Fruit fly (Drosophila melanogaster): ENCODE data around the gene NimC4.

The NimC4 gene

dm6 chr2L:14024746-14025105, 22.7 kb upstream of the NimC4 start:
- TF ChIP-seq tin (GFP tag; optimal IDR thresholded peaks at IDR 0.05), result peak; percentile 3
- no peak for TF ChIP-seq yki (optimal IDR thresholded peaks at IDR 0.05)
- no peak for TF ChIP-seq zen2 (GFP tag; IDR thresholded peaks at IDR 0.05; ENCODE audit: partially characterized antibody)
- peak; percentile 11 for TF ChIP-seq CG17829 (tag; optimal IDR thresholded peaks at IDR 0.05)
- TF ChIP-seq dysf (GFP tag; IDR thresholded peaks at IDR 0.05), result peak; percentile 65
- no peak for TF ChIP-seq Xrp1 (GFP tag; IDR thresholded peaks at IDR 0.05)
- no peak for TF ChIP-seq ci (GFP tag; IDR thresholded peaks at IDR 0.05)
- no peak for TF ChIP-seq Rx (GFP tag; IDR thresholded peaks at IDR 0.05)
- peak; percentile 44 for TF ChIP-seq PHDP (tag; optimal IDR thresholded peaks at IDR 0.05)
- no peak for TF ChIP-seq Hr78 (GFP tag; optimal IDR thresholded peaks at IDR 0.05)
- no peak for TF ChIP-seq CG6813 (GFP tag; optimal IDR thresholded peaks at IDR 0.05)
- peak; percentile 31 for TF ChIP-seq CG9437 (GFP tag; optimal IDR thresholded peaks at IDR 0.05)
- TF ChIP-seq sna (GFP tag; IDR thresholded peaks at IDR 0.05; ENCODE audit: partially characterized antibody), result no peak
- peak; percentile 56 for TF ChIP-seq Ptx1 (GFP tag; IDR thresholded peaks at IDR 0.05)
- no peak for TF ChIP-seq Usf (GFP tag; optimal IDR thresholded peaks at IDR 0.05)
- peak; percentile 73 for TF ChIP-seq CG7839 (tag; optimal IDR thresholded peaks at IDR 0.05)
- no peak; the same call in 1 of the 2 replicates for TF ChIP-seq HLH3B (GFP tag; IDR thresholded peaks at IDR 0.05)
- TF ChIP-seq cato (GFP tag; optimal IDR thresholded peaks at IDR 0.05; ENCODE audit: borderline replicate concordance), result peak; percentile 22
- no peak for TF ChIP-seq pan (optimal IDR thresholded peaks at IDR 0.05)
- TF ChIP-seq pan (GFP tag; optimal IDR thresholded peaks at IDR 0.05 in 1 of 2, IDR thresholded peaks at IDR 0.05 in 1 of 2), result peak in 1 of 2 experiments; percentile 22
- no peak for TF ChIP-seq CG15479 (GFP tag; optimal IDR thresholded peaks at IDR 0.05)
- TF ChIP-seq NfI (GFP tag; optimal IDR thresholded peaks at IDR 0.05), result peak; percentile 30
- peak; percentile 52 for TF ChIP-seq Xbp1 (GFP tag; optimal IDR thresholded peaks at IDR 0.05)
- no peak for TF ChIP-seq CG7271 (tag; optimal IDR thresholded peaks at IDR 0.05)
- peak in 1 of 2 experiments; percentile 47 for TF ChIP-seq bsh (GFP tag; optimal IDR thresholded peaks at IDR 0.05)
- TF ChIP-seq sens (GFP tag), result peak; percentile 72
- peak; percentile 22 for TF ChIP-seq CG13624 (GFP tag; optimal IDR thresholded peaks at IDR 0.05)
- peak; percentile 31 for TF ChIP-seq CG1602 (GFP tag; optimal IDR thresholded peaks at IDR 0.05)
- no peak for TF ChIP-seq croc (GFP tag; conservative IDR thresholded peaks at IDR 0.05)
- TF ChIP-seq phol (tag; optimal IDR thresholded peaks at IDR 0.05), result peak; percentile 76
- no peak for TF ChIP-seq HmgD (GFP tag; optimal IDR thresholded peaks at IDR 0.05)
- no peak for TF ChIP-seq Elba2 (GFP tag; optimal IDR thresholded peaks at IDR 0.05)
- peak; percentile 51 for TF ChIP-seq CG17385 (GFP tag; optimal IDR thresholded peaks at IDR 0.05)
- peak; percentile 34 for TF ChIP-seq jing (GFP tag; optimal IDR thresholded peaks at IDR 0.05)
- TF ChIP-seq CG34422 (GFP tag; IDR thresholded peaks at IDR 0.05), result no peak
- TF ChIP-seq fu2 (GFP tag; optimal IDR thresholded peaks at IDR 0.05), result peak; percentile 3
- TF ChIP-seq dati (GFP tag; IDR thresholded peaks at IDR 0.05), result no peak
- peak; percentile 61 for TF ChIP-seq CG10979 (tag; optimal IDR thresholded peaks at IDR 0.05)
- peak; percentile 29 for TF ChIP-seq tx (GFP tag; optimal IDR thresholded peaks at IDR 0.05)
- peak; percentile 37 for TF ChIP-seq D19B (GFP tag; optimal IDR thresholded peaks at IDR 0.05)
- no peak for TF ChIP-seq Dp (GFP tag; optimal IDR thresholded peaks at IDR 0.05)
- no peak for TF ChIP-seq br (optimal IDR thresholded peaks at IDR 0.05)
- no peak for TF ChIP-seq CkIIα-i1 (GFP tag; IDR thresholded peaks at IDR 0.05)
- TF ChIP-seq Sry-δ (GFP tag; optimal IDR thresholded peaks at IDR 0.05), result no peak
- peak; percentile 33; the same call in 1 of the 2 replicates for TF ChIP-seq CG14667 (GFP tag; IDR thresholded peaks at IDR 0.05)
- TF ChIP-seq dpn (GFP tag; optimal IDR thresholded peaks at IDR 0.05), result peak; percentile 12 to 23
- peak; percentile 48 for TF ChIP-seq ind (GFP tag; optimal IDR thresholded peaks at IDR 0.05)
- no peak for TF ChIP-seq CG12219 (GFP tag; optimal IDR thresholded peaks at IDR 0.05)
- peak; percentile 38 for TF ChIP-seq Blimp-1 (GFP tag; optimal IDR thresholded peaks at IDR 0.05)
- no peak for TF ChIP-seq CG10565 (GFP tag; optimal IDR thresholded peaks at IDR 0.05)
- no peak for TF ChIP-seq her (GFP tag; optimal IDR thresholded peaks at IDR 0.05)
- TF ChIP-seq crol (GFP tag; IDR thresholded peaks at IDR 0.05), result no peak
